Fruit fly (Drosophila melanogaster) whole organism, embryonic: ENCODE data around the gene stck.

ENCODE experiments used
- Ada2b ChIP-seq: fragments of 200-800 bp; sonication (Bioruptor generic); IDR thresholded peaks from 2 replicates; pipeline ENCODE4 v1.3.6; 2022; ENCODE audit warnings: missing biosample characterization, missing genetic modification characterization
- Bteb2 ChIP-seq: fragments of 200-800 bp; sonication (Bioruptor generic); optimal IDR thresholded peaks from 2 replicates; lab custom pipeline; 2016; ENCODE audit warnings: missing biosample characterization, missing genetic modification characterization
- CG10431 ChIP-seq: fragments of 200-800 bp; sonication (Bioruptor generic); optimal IDR thresholded peaks from 3 replicates; lab custom pipeline; 2018; ENCODE audit warnings: missing biosample characterization, mild to moderate bottlenecking, missing genetic modification characterization
- CG10543 ChIP-seq: fragments of 200-800 bp; sonication (Bioruptor generic); optimal IDR thresholded peaks from 3 replicates; lab custom pipeline; 2017; ENCODE audit warnings: missing biosample characterization, mild to moderate bottlenecking, missing genetic modification characterization, moderate library complexity
- CG10959 ChIP-seq: fragments of 200-800 bp; sonication (Bioruptor generic); IDR thresholded peaks from 2 replicates; pipeline ENCODE4 v1.3.6; 2022; ENCODE audit warnings: missing biosample characterization, missing genetic modification characterization
- CG11093 ChIP-seq: fragments of 200-800 bp; sonication (Bioruptor generic); IDR thresholded peaks from 3 replicates; pipeline ENCODE4 v1.3.6; 2022; ENCODE audit warnings: missing biosample characterization, missing genetic modification characterization
- CG12104 ChIP-seq: fragments of 200-800 bp; sonication (Bioruptor generic); optimal IDR thresholded peaks from 3 replicates; lab custom pipeline; 2016; ENCODE audit warnings: missing biosample characterization, missing genetic modification characterization
- CG12942 ChIP-seq: fragments of 200-800 bp; sonication (Bioruptor generic); optimal IDR thresholded peaks from 3 replicates; lab custom pipeline; 2016; ENCODE audit warnings: missing biosample characterization, missing genetic modification characterization
- CG14014 ChIP-seq: fragments of 200-800 bp; sonication (Bioruptor generic); IDR thresholded peaks from 2 replicates; pipeline ENCODE4 v1.3.6; 2022; ENCODE audit warnings: missing biosample characterization, missing genetic modification characterization
- CG14050 ChIP-seq: fragments of 200-800 bp; sonication (Bioruptor generic); IDR thresholded peaks from 3 replicates; pipeline ENCODE4 v1.3.6; 2022; ENCODE audit warnings: missing biosample characterization, missing genetic modification characterization
- CG15269 ChIP-seq: fragments of 200-800 bp; sonication (Bioruptor generic); optimal IDR thresholded peaks from 2 replicates; lab custom pipeline; 2018; ENCODE audit warnings: missing biosample characterization, mild to moderate bottlenecking, missing genetic modification characterization, moderate library complexity
- CG17385 ChIP-seq: fragments of 200-800 bp; sonication (Bioruptor generic); optimal IDR thresholded peaks from 3 replicates; lab custom pipeline; 2018; ENCODE audit warnings: missing biosample characterization, mild to moderate bottlenecking, missing genetic modification characterization
- CG1832 ChIP-seq: fragments of 200-800 bp; sonication (Bioruptor generic); optimal IDR thresholded peaks from 2 replicates; lab custom pipeline; 2017; ENCODE audit warnings: missing biosample characterization, mild to moderate bottlenecking, missing genetic modification characterization, inconsistent platforms
- CG18599 ChIP-seq: fragments of 200-800 bp; sonication (Bioruptor generic); optimal IDR thresholded peaks from 3 replicates; lab custom pipeline; 2017; ENCODE audit warnings: missing biosample characterization, missing genetic modification characterization, mild to moderate bottlenecking, moderate library complexity, missing genetic modification reagents
- CG2712 ChIP-seq: fragments of 200-800 bp; optimal IDR thresholded peaks from 3 replicates; lab custom pipeline; 2019; ENCODE audit warnings: missing biosample characterization, mild to moderate bottlenecking, missing genetic modification characterization, moderate library complexity
- CG31365 ChIP-seq: fragments of 200-800 bp; sonication (Bioruptor generic); optimal IDR thresholded peaks from 2 replicates; lab custom pipeline; 2018; ENCODE audit warnings: missing biosample characterization, mild to moderate bottlenecking, missing genetic modification characterization
- CG3838 ChIP-seq: fragments of 200-800 bp; sonication (Bioruptor generic); optimal IDR thresholded peaks from 3 replicates; lab custom pipeline; 2016; ENCODE audit warnings: missing biosample characterization, missing genetic modification characterization
- CG4730 ChIP-seq: fragments of 200-800 bp; sonication (Bioruptor generic); IDR thresholded peaks from 2 replicates; pipeline ENCODE4 v1.3.6; 2022; ENCODE audit warnings: missing biosample characterization, missing genetic modification characterization
- CG6272 ChIP-seq: fragments of 200-800 bp; sonication (Bioruptor generic); IDR thresholded peaks from 2 replicates; pipeline ENCODE4 v1.3.6; 2022; ENCODE audit warnings: missing biosample characterization, missing genetic modification characterization
- CG6654 ChIP-seq: fragments of 200-800 bp; sonication (Bioruptor generic); optimal IDR thresholded peaks from 2 replicates; lab custom pipeline; 2017; ENCODE audit warnings: missing biosample characterization, mild to moderate bottlenecking, missing genetic modification characterization
- CG6813 ChIP-seq: fragments of 200-800 bp; sonication (Bioruptor generic); optimal IDR thresholded peaks from 2 replicates; lab custom pipeline; 2017; ENCODE audit warnings: missing biosample characterization, missing genetic modification characterization, mild to moderate bottlenecking, moderate library complexity, missing genetic modification reagents
- CG7839 ChIP-seq: fragments of 200-800 bp; sonication (Bioruptor generic); optimal IDR thresholded peaks from 3 replicates; lab custom pipeline; 2018; ENCODE audit warnings: missing biosample characterization, mild to moderate bottlenecking, missing genetic modification characterization, moderate library complexity
- CG7963 ChIP-seq: fragments of 200-800 bp; sonication (Bioruptor generic); IDR thresholded peaks from 3 replicates; pipeline ENCODE4 v1.3.6; 2022; ENCODE audit warnings: missing biosample characterization, missing genetic modification characterization; ENCODE audit not compliant: partially characterized antibody
- CG9817 ChIP-seq: fragments of 200-800 bp; sonication (Bioruptor generic); optimal IDR thresholded peaks from 2 replicates; lab custom pipeline; 2018; ENCODE audit warnings: missing biosample characterization, mild to moderate bottlenecking, missing genetic modification characterization, moderate library complexity
- Camta ChIP-seq: fragments of 200-800 bp; sonication (Bioruptor generic); optimal IDR thresholded peaks from 2 replicates; lab custom pipeline; 2016; ENCODE audit warnings: missing biosample characterization, missing genetic modification characterization
- CoRest ChIP-seq: fragments of 200-800 bp; sonication (Bioruptor generic); optimal IDR thresholded peaks from 3 replicates; lab custom pipeline; 2018; ENCODE audit warnings: missing biosample characterization, mild to moderate bottlenecking, missing genetic modification characterization, moderate library complexity
- Dbx ChIP-seq: fragments of 200-800 bp; sonication (Bioruptor generic); IDR thresholded peaks from 3 replicates; pipeline ENCODE4 v1.3.6; 2022; ENCODE audit warnings: missing biosample characterization, missing genetic modification characterization
- Dip3 ChIP-seq: fragments of 200-800 bp; sonication (Bioruptor generic); optimal IDR thresholded peaks from 3 replicates; lab custom pipeline; 2016; ENCODE audit warnings: missing biosample characterization, missing genetic modification characterization
- Drgx ChIP-seq: fragments of 200-800 bp; sonication (Bioruptor generic); IDR thresholded peaks from 2 replicates; pipeline ENCODE4 v1.3.6; 2022; ENCODE audit warnings: missing biosample characterization, missing genetic modification characterization
- HLH3B ChIP-seq: fragments of 200-800 bp; sonication (Bioruptor generic); IDR thresholded peaks from 2 replicates; pipeline ENCODE4 v1.3.6; 2022; ENCODE audit warnings: missing biosample characterization, missing genetic modification characterization
- HLHmδ ChIP-seq: fragments of 200-800 bp; sonication (Bioruptor generic); optimal IDR thresholded peaks from 2 replicates; lab custom pipeline; 2018; ENCODE audit warnings: missing biosample characterization, mild to moderate bottlenecking, missing genetic modification characterization, moderate library complexity
- Hand ChIP-seq: fragments of 200-800 bp; sonication (Bioruptor generic); optimal IDR thresholded peaks from 2 replicates; lab custom pipeline; 2017; ENCODE audit warnings: mild to moderate bottlenecking, missing biosample characterization, missing genetic modification reagents, missing genetic modification characterization
- Poxn ChIP-seq: fragments of 200-800 bp; sonication (Bioruptor generic); IDR thresholded peaks from 2 replicates; pipeline ENCODE4 v1.3.6; 2022; ENCODE audit warnings: missing biosample characterization, missing genetic modification characterization
- Usf ChIP-seq: fragments of 200-800 bp; sonication (Bioruptor generic); optimal IDR thresholded peaks from 2 replicates; lab custom pipeline; 2017; ENCODE audit warnings: missing genotype, missing biosample characterization, missing genetic modification characterization
- abd-A ChIP-seq: fragments of 200-800 bp; sonication (Bioruptor generic); optimal IDR thresholded peaks from 3 replicates; lab custom pipeline; 2019; ENCODE audit warnings: missing biosample characterization, mild to moderate bottlenecking, missing genetic modification characterization, moderate library complexity
- cato ChIP-seq: fragments of 200-800 bp; sonication (Bioruptor generic); optimal IDR thresholded peaks from 2 replicates; lab custom pipeline; 2016; ENCODE audit warnings: missing biosample characterization, missing genetic modification characterization, borderline replicate concordance
- chinmo ChIP-seq: fragments of 200-800 bp; sonication (Bioruptor generic); IDR thresholded peaks from 4 replicates; pipeline ENCODE4 v1.3.6; 2022; ENCODE audit warnings: missing biosample characterization, missing genetic modification characterization; ENCODE audit not compliant: partially characterized antibody
- da ChIP-seq: fragments of 200-800 bp; sonication (Bioruptor generic); optimal IDR thresholded peaks from 2 replicates; lab custom pipeline; 2016; ENCODE audit warnings: missing biosample characterization, missing genetic modification characterization
- emc ChIP-seq: fragments of 200-800 bp; sonication (Bioruptor generic); optimal IDR thresholded peaks from 2 replicates; lab custom pipeline; 2016; ENCODE audit warnings: missing biosample characterization, missing genetic modification characterization
- fd102C ChIP-seq: fragments of 200-800 bp; sonication (Bioruptor generic); optimal IDR thresholded peaks from 2 replicates; lab custom pipeline; 2018; ENCODE audit warnings: missing biosample characterization, mild to moderate bottlenecking, missing genetic modification characterization, moderate library complexity
- ftz-f1 ChIP-seq: fragments of 200-800 bp; sonication (Bioruptor generic); optimal IDR thresholded peaks from 2 replicates; lab custom pipeline; 2016; ENCODE audit warnings: missing biosample characterization, missing genetic modification characterization
- fu2 ChIP-seq: fragments of 200-800 bp; sonication (Bioruptor generic); optimal IDR thresholded peaks from 2 replicates; lab custom pipeline; 2016; ENCODE audit warnings: missing biosample characterization, missing genetic modification characterization
- gsb-n ChIP-seq: fragments of 200-800 bp; sonication (Bioruptor generic); optimal IDR thresholded peaks from 3 replicates; lab custom pipeline; 2018; ENCODE audit warnings: missing biosample characterization, mild to moderate bottlenecking, missing genetic modification characterization
- her ChIP-seq: fragments of 200-800 bp; sonication (Bioruptor generic); optimal IDR thresholded peaks from 2 replicates; lab custom pipeline; 2016; ENCODE audit warnings: missing biosample characterization, missing genetic modification characterization
- kah ChIP-seq: fragments of 200-800 bp; sonication (Bioruptor generic); optimal IDR thresholded peaks from 2 replicates; lab custom pipeline; 2018; ENCODE audit warnings: missing biosample characterization, mild to moderate bottlenecking, missing genetic modification characterization
- kay ChIP-seq: fragments of 200-800 bp; sonication (Bioruptor generic); optimal IDR thresholded peaks from 2 replicates; lab custom pipeline; 2016; ENCODE audit warnings: missing biosample characterization, missing genetic modification characterization
- luna ChIP-seq: fragments of 200-800 bp; sonication (Bioruptor generic); optimal IDR thresholded peaks from 2 replicates; lab custom pipeline; 2016; ENCODE audit warnings: missing biosample characterization, missing genetic modification characterization
- pfk ChIP-seq: fragments of 200-800 bp; sonication (Bioruptor generic); optimal IDR thresholded peaks from 2 replicates; lab custom pipeline; 2018; ENCODE audit warnings: missing biosample characterization, mild to moderate bottlenecking, missing genetic modification characterization, moderate library complexity
- phol ChIP-seq: fragments of 200-800 bp; sonication (Bioruptor generic); optimal IDR thresholded peaks from 3 replicates; lab custom pipeline; 2018; ENCODE audit warnings: missing biosample characterization, mild to moderate bottlenecking, missing genetic modification characterization, moderate library complexity
- shn ChIP-seq: fragments of 200-800 bp; sonication (Bioruptor generic); optimal IDR thresholded peaks from 3 replicates; lab custom pipeline; 2016; ENCODE audit warnings: missing biosample characterization, missing genetic modification characterization
- sna ChIP-seq: fragments of 200-800 bp; sonication (Bioruptor generic); IDR thresholded peaks from 2 replicates; pipeline ENCODE4 v1.3.6; 2022; ENCODE audit warnings: missing biosample characterization, missing genetic modification characterization; ENCODE audit not compliant: partially characterized antibody
- tgo ChIP-seq: fragments of 200-800 bp; sonication (Bioruptor generic); IDR thresholded peaks from 3 replicates; pipeline ENCODE4 v1.3.6; 2022; ENCODE audit warnings: missing biosample characterization, missing genetic modification characterization

stck gene

dm6 chr3R:8313038-8313437 is 43.7 kb upstream of the stck start, which contains the start of gene CG7483 (continued):
- TF ChIP-seq Drgx (GFP tag; lab: Robert Waterston, UW) = no peak
- TF ChIP-seq kay = no peak
- no peak for TF ChIP-seq da (GFP tag; lab: Kevin White, UChicago)
- no peak for TF ChIP-seq CG9817
- TF ChIP-seq her (GFP tag; lab: Kevin White, UChicago) = no peak
- TF ChIP-seq Dbx (GFP tag; lab: Robert Waterston, UW) = no peak
- no peak for TF ChIP-seq CG15269 (tag; lab: Kevin White, UChicago)
- TF ChIP-seq emc (GFP tag; lab: Kevin White, UChicago) = no peak
- TF ChIP-seq kah (GFP tag; lab: Kevin White, UChicago) = no peak
- TF ChIP-seq HLHmδ (GFP tag; lab: Kevin White, UChicago) = no peak
- no peak for TF ChIP-seq ftz-f1
- no peak for TF ChIP-seq CG11093 (GFP tag; lab: Robert Waterston, UW)
- TF ChIP-seq CG17385 (GFP tag; lab: Kevin White, UChicago) = no peak
- TF ChIP-seq HLH3B = no peak
- no peak for TF ChIP-seq CG14050 (GFP tag; lab: Robert Waterston, UW)
- no peak for TF ChIP-seq CG10431
- no peak for TF ChIP-seq Ada2b (GFP tag; lab: Robert Waterston, UW)
- no peak for TF ChIP-seq CG1832 (GFP tag; lab: Kevin White, UChicago)
- TF ChIP-seq CG3838 (GFP tag; lab: Kevin White, UChicago) = no peak
- TF ChIP-seq CG12942 (GFP tag; lab: Kevin White, UChicago) = no peak
- no peak for TF ChIP-seq tgo (GFP tag; lab: Robert Waterston, UW)
- peak; percentile 78 for TF ChIP-seq sna
- no peak for TF ChIP-seq CG6272 (GFP tag; lab: Robert Waterston, UW)
- TF ChIP-seq CG12104 (GFP tag; lab: Kevin White, UChicago) = no peak
- TF ChIP-seq luna (GFP tag; lab: Kevin White, UChicago) = no peak
- no peak for TF ChIP-seq CG6654 (GFP tag; lab: Kevin White, UChicago)
- TF ChIP-seq Bteb2 (GFP tag; lab: Kevin White, UChicago) = no peak
- TF ChIP-seq gsb-n (tag; lab: Kevin White, UChicago) = no peak
- no peak for TF ChIP-seq CG31365
- no peak for TF ChIP-seq fu2 (GFP tag; lab: Kevin White, UChicago)
- TF ChIP-seq CG14014 = no peak
- TF ChIP-seq pfk (GFP tag; lab: Kevin White, UChicago) = no peak
- TF ChIP-seq CG7963 (GFP tag; lab: Robert Waterston, UW) = peak; percentile 71
- TF ChIP-seq Dip3 (GFP tag; lab: Kevin White, UChicago) = no peak
- no peak for TF ChIP-seq shn (GFP tag; lab: Kevin White, UChicago)
- no peak for TF ChIP-seq Camta (GFP tag; lab: Kevin White, UChicago)
- TF ChIP-seq phol (tag; lab: Kevin White, UChicago) = peak; percentile 22
- TF ChIP-seq Usf (GFP tag; lab: Kevin White, UChicago) = no peak
- no peak for TF ChIP-seq cato (GFP tag; lab: Kevin White, UChicago)
- no peak for TF ChIP-seq fd102C (GFP tag; lab: Kevin White, UChicago)
- TF ChIP-seq CG6813 (GFP tag; lab: Kevin White, UChicago) = no peak
- no peak for TF ChIP-seq CG10959 (GFP tag; lab: Robert Waterston, UW)
- TF ChIP-seq CG10543 (GFP tag; lab: Kevin White, UChicago) = no peak
- no peak for TF ChIP-seq Hand
- TF ChIP-seq CoRest (tag; lab: Kevin White, UChicago) = peak; percentile 10
- TF ChIP-seq CG2712 = peak; percentile 22
- no peak for TF ChIP-seq CG4730
- TF ChIP-seq CG18599 (GFP tag; lab: Kevin White, UChicago) = no peak
- no peak for TF ChIP-seq Poxn
- TF ChIP-seq abd-A (tag; lab: Kevin White, UChicago) = no peak
- no peak for TF ChIP-seq CG7839 (tag; lab: Kevin White, UChicago)
- peak; percentile 77; the same call in 3 of the 4 replicates for TF ChIP-seq chinmo (GFP tag; lab: Robert Waterston, UW)
